Worm (Caenorhabditis elegans) whole organism, early embryonic: Measurements from ENCODE around the gene R07E5.7.

ENCODE experiments used
- F13C5.2 ChIP-seq: sonication (generic microtip); optimal IDR thresholded peaks from 2 replicates; lab custom pipeline; 2017; ENCODE audit warnings: mild to moderate bottlenecking, missing genetic modification characterization, inconsistent platforms, missing compliant biosample characterization
- aly-1 ChIP-seq: sonication (generic microtip); optimal IDR thresholded peaks from 2 replicates; lab custom pipeline; 2016; ENCODE audit warnings: missing genetic modification characterization, missing compliant biosample characterization
- ama-1 ChIP-seq: fragments of 150-350 bp; optimal IDR thresholded peaks from 2 replicates; lab custom pipeline; 2014
- ceh-13 ChIP-seq: fragments of 200-800 bp; sonication (Bioruptor generic); optimal IDR thresholded peaks from 2 replicates; lab custom pipeline; 2018; ENCODE audit warnings: mild to moderate bottlenecking, missing genetic modification characterization, missing compliant biosample characterization
- ets-7 ChIP-seq: sonication (generic microtip); optimal IDR thresholded peaks from 2 replicates; lab custom pipeline; 2016; ENCODE audit warnings: missing genotype, missing genetic modification characterization, missing compliant biosample characterization
- flt-1 ChIP-seq: fragments of 200-800 bp; sonication (Bioruptor generic); IDR thresholded peaks from 2 replicates; pipeline ENCODE4 v1.3.6; 2022; ENCODE audit warnings: missing genetic modification characterization, missing compliant biosample characterization
- hmbx-1 ChIP-seq: sonication (generic microtip); optimal IDR thresholded peaks from 2 replicates; lab custom pipeline; 2016; ENCODE audit warnings: mild to moderate bottlenecking, missing genetic modification characterization, missing compliant biosample characterization
- hmg-4 ChIP-seq: fragments of 200-800 bp; sonication (Bioruptor generic); optimal IDR thresholded peaks from 2 replicates; lab custom pipeline; 2018; ENCODE audit warnings: mild to moderate bottlenecking, missing genetic modification characterization, missing compliant biosample characterization
- hnd-1 ChIP-seq: sonication (generic microtip); optimal IDR thresholded peaks from 2 replicates; lab custom pipeline; 2016; ENCODE audit warnings: missing genetic modification characterization, missing compliant biosample characterization
- pes-1 ChIP-seq: fragments of 200-800 bp; sonication (Bioruptor generic); IDR thresholded peaks from 2 replicates; pipeline ENCODE4 v1.3.6; 2022; ENCODE audit warnings: missing genetic modification reagents, missing genetic modification characterization, missing compliant biosample characterization
- tra-4 ChIP-seq: sonication (generic microtip); optimal IDR thresholded peaks from 2 replicates; lab custom pipeline; 2017; ENCODE audit warnings: missing genetic modification characterization, missing compliant biosample characterization

DNA sequence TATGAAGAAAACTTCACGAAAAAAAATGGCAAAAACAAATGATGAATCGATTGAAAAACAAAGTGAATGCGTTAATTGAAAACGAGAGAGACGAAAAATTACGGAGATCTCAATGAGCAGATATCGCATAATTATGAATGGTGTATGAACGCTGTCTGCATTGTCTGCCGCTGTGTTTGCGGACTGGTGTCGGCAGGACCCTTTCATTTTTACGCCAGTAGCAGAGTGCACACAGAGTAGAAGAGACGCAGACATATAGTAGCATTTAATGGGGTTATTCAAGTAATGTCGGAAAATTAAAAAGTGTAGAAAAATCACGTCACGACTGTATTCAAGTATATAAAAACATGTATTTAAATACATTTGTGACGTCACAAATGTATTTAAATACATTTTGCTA, 38.1 kb downstream of the R07E5.7 start:
- TF ChIP-seq hmbx-1 (tag; lab: Kevin White, UChicago) (no peak), hmg-4 (GFP tag; lab: Kevin White, UChicago) (no peak), ama-1 (lab: Kevin White, UChicago) (no peak), flt-1 (no peak), ceh-13 (GFP tag; lab: Kevin White, UChicago) (no peak), ets-7 (tag; lab: Kevin White, UChicago) (no peak), aly-1 (no peak), F13C5.2 (tag; lab: Kevin White, UChicago) (peak; percentile 11), hnd-1 (tag; lab: Kevin White, UChicago) (no peak), pes-1 (GFP tag; lab: Robert Waterston, UW) (no peak), tra-4 (tag; lab: Kevin White, UChicago) (no peak)
